Worm (Caenorhabditis elegans) whole organism, midembryonic: ENCODE measurements around the gene spe-29.

ENCODE experiments used
- T22C8.4 ChIP-seq: fragments of 200-800 bp; sonication (Bioruptor generic); IDR thresholded peaks from 2 replicates; pipeline ENCODE4 v1.3.6; 2022; ENCODE audit warnings: missing genetic modification characterization, missing compliant biosample characterization
- cog-1 ChIP-seq: sonication (generic microtip); optimal IDR thresholded peaks from 2 replicates; lab custom pipeline; 2016; ENCODE audit warnings: missing genetic modification characterization, missing compliant biosample characterization
- flt-1 ChIP-seq: fragments of 200-800 bp; sonication (Bioruptor generic); IDR thresholded peaks from 2 replicates; pipeline ENCODE4 v1.3.6; 2022; ENCODE audit warnings: missing genetic modification characterization, missing compliant biosample characterization
- klf-2 ChIP-seq: fragments of 200-800 bp; sonication (Bioruptor generic); conservative IDR thresholded peaks from 2 replicates; pipeline ENCODE4 v1.3.6; 2022; ENCODE audit warnings: missing genetic modification reagents, missing genetic modification characterization, missing compliant biosample characterization
- med-1 ChIP-seq: sonication (generic microtip); optimal IDR thresholded peaks from 2 replicates; lab custom pipeline; 2017; ENCODE audit warnings: missing genetic modification characterization, mild to moderate bottlenecking, missing compliant biosample characterization, antibody characterized with exemption, missing genetic modification reagents; ENCODE audit not compliant: insufficient read depth
- ref-1 ChIP-seq: fragments of 200-800 bp; sonication (Bioruptor generic); conservative IDR thresholded peaks from 2 replicates; pipeline ENCODE4 v1.3.6; 2022; ENCODE audit warnings: missing genetic modification reagents, missing genetic modification characterization, missing compliant biosample characterization
- tab-1 ChIP-seq: fragments of 200-800 bp; sonication (Bioruptor generic); IDR thresholded peaks from 2 replicates; pipeline ENCODE4 v1.3.6; 2022; ENCODE audit warnings: missing genetic modification characterization, missing compliant biosample characterization
- ztf-23 ChIP-seq: fragments of 200-800 bp; sonication (Bioruptor generic); IDR thresholded peaks from 2 replicates; pipeline ENCODE4 v1.3.6; 2022; ENCODE audit warnings: missing genetic modification reagents, missing genetic modification characterization, missing compliant biosample characterization
- ztf-29 ChIP-seq: fragments of 200-800 bp; sonication (Bioruptor generic); IDR thresholded peaks from 2 replicates; pipeline ENCODE4 v1.3.6; 2022; ENCODE audit warnings: missing genetic modification reagents, missing genetic modification characterization, missing compliant biosample characterization

Gene spe-29

DNA sequence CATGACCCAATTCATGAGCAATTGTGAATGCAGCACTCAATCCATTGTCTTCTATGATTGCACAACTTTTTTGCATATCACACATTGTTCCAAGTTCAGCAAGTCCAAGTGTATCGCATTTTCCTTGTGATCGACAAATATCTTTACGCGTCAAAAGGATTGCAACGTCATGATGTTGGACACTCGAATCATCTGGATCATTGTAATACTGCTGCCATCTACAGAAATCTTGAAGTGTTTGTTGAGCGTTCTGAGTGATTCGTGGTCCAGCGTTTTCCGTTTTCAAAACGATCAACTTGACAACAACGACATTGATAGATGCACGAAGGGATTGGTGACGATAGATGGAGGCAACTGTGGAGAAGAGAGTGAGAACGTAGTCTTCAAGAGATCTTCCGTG lies 9.5 kb downstream of the spe-29 start:
- TF ChIP-seq flt-1 (GFP tag; lab: Robert Waterston, UW) (no peak), T22C8.4 (GFP tag; lab: Robert Waterston, UW) (no peak), klf-2 (GFP tag; lab: Robert Waterston, UW) (no peak), tab-1 (GFP tag; lab: Robert Waterston, UW) (no peak), ztf-29 (GFP tag; lab: Robert Waterston, UW) (no peak)

- TF ChIP-seq tab-1 (GFP tag; lab: Robert Waterston, UW) (no peak), flt-1 (GFP tag; lab: Robert Waterston, UW) (no peak), cog-1 (tag; lab: Kevin White, UChicago) (no peak), ref-1 (GFP tag; lab: Robert Waterston, UW) (no peak), T22C8.4 (GFP tag; lab: Robert Waterston, UW) (no peak), ztf-23 (GFP tag; lab: Robert Waterston, UW) (no peak), med-1 (GFP tag; lab: Kevin White, UChicago) (no peak), klf-2 (GFP tag; lab: Robert Waterston, UW) (no peak), ztf-29 (GFP tag; lab: Robert Waterston, UW) (no peak)
Measured at ce11 chrIV:9944279-9944678, 10.6 kb downstream of the spe-29 start.

DNA sequence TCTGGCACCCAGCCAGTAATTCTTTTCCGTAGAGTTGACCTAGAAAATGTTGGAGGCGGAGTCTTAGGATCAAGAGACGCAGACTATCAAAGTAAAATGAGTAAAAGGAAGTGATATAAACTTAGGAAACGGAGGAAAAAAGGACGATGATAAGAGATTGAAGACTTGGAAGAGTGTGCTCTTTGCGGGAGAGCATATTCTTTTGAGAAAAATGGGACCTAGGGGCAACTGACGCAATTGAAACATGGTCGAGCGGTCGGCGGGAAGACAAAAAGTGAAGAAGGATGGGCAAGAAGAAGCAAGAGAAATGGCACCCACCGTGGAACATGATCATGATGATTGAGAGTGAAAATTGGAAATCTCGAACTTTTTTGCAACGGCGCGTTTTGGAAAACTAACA lies 14.4 kb downstream of the spe-29 start:
- TF ChIP-seq klf-2 (GFP tag; lab: Robert Waterston, UW) (no peak), T22C8.4 (GFP tag; lab: Robert Waterston, UW) (no peak), ref-1 (GFP tag; lab: Robert Waterston, UW) (no peak), flt-1 (GFP tag; lab: Robert Waterston, UW) (no peak), tab-1 (GFP tag; lab: Robert Waterston, UW) (no peak), ztf-23 (GFP tag; lab: Robert Waterston, UW) (no peak), med-1 (GFP tag; lab: Kevin White, UChicago) (no peak), ztf-29 (GFP tag; lab: Robert Waterston, UW) (no peak), cog-1 (tag; lab: Kevin White, UChicago) (no peak)

DNA sequence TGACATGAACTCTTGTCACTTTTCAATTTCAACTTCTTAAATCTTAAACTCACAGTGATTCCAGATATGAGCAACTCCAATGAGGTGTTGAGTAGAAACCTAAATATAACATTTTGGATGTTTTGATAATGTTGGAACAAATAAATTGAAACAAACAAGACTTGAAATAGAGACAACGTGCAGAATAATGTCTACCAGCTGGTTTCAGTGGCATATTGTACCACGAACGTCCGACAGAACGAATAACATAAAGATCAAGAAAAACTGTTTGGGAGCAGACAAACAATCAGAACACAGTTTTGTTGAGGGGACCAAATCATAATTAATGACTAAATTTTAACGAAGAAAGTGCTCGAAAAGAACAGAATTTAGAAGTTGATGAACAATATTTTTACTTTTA lies 19.7 kb downstream of the spe-29 start, which contains the start of gene gon-1:
TSS of gene gon-1 (minus strand) at position 101 of the 400 bp plus-strand sequence.
- no peak for TF ChIP-seq T22C8.4 (GFP tag; lab: Robert Waterston, UW)
- TF ChIP-seq klf-2 (GFP tag; lab: Robert Waterston, UW), result no peak
- no peak for TF ChIP-seq med-1 (GFP tag; lab: Kevin White, UChicago)
- no peak for TF ChIP-seq cog-1 (tag; lab: Kevin White, UChicago)
- TF ChIP-seq tab-1 (GFP tag; lab: Robert Waterston, UW), result no peak
- TF ChIP-seq ztf-23 (GFP tag; lab: Robert Waterston, UW), result no peak
- TF ChIP-seq ref-1 (GFP tag; lab: Robert Waterston, UW), result no peak
- TF ChIP-seq ztf-29 (GFP tag; lab: Robert Waterston, UW), result no peak
- no peak for TF ChIP-seq flt-1 (GFP tag; lab: Robert Waterston, UW)

DNA sequence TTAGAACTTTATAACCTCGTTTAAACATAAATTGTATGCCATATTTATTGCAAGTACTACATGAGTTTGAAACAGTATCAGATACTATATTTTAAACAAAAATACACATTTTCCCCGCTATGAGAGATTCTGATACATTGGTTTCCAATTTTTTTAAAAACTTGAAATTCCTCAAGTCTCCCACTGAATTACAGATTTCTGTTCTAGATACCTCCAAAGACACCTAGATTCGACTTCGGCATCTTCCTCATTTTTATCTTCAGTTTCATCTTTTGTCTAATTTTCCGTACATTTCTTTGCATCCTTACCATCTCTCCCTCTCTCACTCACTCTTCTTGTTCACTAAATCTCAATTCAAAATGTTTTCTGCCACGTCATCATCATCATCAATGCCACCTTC lies 30.3 kb downstream of the spe-29 start, which contains the start of gene T13H10.2:
TSS of gene T13H10.2 (plus strand) at position 301 of the 400 bp plus-strand sequence.
- no peak for TF ChIP-seq T22C8.4 (GFP tag; lab: Robert Waterston, UW)
- no peak for TF ChIP-seq ztf-23 (GFP tag; lab: Robert Waterston, UW)

DNA sequence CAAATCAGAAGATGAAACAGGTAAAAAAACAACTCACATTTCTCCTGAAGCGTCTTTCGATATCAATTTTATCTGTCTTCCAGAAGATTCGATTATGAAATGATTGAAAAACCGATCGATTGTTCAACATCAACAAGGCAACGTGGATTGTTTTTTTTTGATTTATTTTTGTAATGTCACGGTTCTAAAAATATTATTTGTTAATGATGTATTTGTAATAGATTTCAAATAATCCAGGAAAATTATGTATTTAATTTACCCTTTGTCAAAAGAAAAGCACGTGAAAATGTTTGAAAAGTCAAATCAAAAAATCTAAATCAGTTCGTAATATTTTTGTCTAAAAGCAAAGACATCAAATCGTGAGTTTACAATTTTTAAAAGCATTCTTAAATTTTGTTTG lies 35.4 kb downstream of the spe-29 start, which contains the start of the genes kin-5 and C47E12.11:
TSS of gene kin-5 (minus strand) at position 101 of the 400 bp plus-strand sequence.
TSS of gene C47E12.11 (plus strand) at position 320 of the 400 bp plus-strand sequence.
- TF ChIP-seq klf-2 (GFP tag; lab: Robert Waterston, UW) (no peak), med-1 (GFP tag; lab: Kevin White, UChicago) (no peak), T22C8.4 (GFP tag; lab: Robert Waterston, UW) (no peak), flt-1 (GFP tag; lab: Robert Waterston, UW) (no peak), ref-1 (GFP tag; lab: Robert Waterston, UW) (no peak), ztf-23 (GFP tag; lab: Robert Waterston, UW) (no peak), cog-1 (tag; lab: Kevin White, UChicago) (no peak)

DNA sequence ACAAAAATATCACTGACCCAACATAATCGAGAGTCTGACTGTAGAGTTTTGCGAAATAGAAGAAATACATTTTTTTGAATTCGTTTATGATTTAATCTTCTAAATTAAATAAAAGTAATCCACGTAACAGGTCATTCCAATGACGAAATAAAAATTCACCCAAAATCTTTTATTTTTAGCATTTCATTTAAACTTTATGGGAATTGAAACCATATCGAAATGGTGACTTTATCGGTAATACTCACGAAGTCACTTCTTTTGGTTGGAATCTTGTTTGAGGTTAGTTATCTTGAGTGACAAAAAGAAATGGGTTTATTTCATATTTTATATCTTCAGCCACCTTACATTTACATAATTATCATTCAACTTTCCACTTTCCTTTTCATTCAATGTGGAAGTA lies 38.9 kb downstream of the spe-29 start, which contains the start of the genes C47E12.12 and C47E12.10:
TSS of gene C47E12.12 (minus strand) at position 101 of the 400 bp plus-strand sequence.
TSS of gene C47E12.10 (plus strand) at position 172 of the 400 bp plus-strand sequence.
- TF ChIP-seq ztf-29 (GFP tag; lab: Robert Waterston, UW), result no peak
- TF ChIP-seq cog-1 (tag; lab: Kevin White, UChicago), result no peak
- TF ChIP-seq ref-1 (GFP tag; lab: Robert Waterston, UW), result no peak
- no peak for TF ChIP-seq tab-1 (GFP tag; lab: Robert Waterston, UW)

ce11 chrIV:9974392-9974791 lies 40.7 kb downstream of the spe-29 start, which contains the start of gene C47E12.9:
C47E12.9 (plus strand) TSS chrIV:9974692.
- no peak for TF ChIP-seq klf-2 (GFP tag; lab: Robert Waterston, UW)

DNA sequence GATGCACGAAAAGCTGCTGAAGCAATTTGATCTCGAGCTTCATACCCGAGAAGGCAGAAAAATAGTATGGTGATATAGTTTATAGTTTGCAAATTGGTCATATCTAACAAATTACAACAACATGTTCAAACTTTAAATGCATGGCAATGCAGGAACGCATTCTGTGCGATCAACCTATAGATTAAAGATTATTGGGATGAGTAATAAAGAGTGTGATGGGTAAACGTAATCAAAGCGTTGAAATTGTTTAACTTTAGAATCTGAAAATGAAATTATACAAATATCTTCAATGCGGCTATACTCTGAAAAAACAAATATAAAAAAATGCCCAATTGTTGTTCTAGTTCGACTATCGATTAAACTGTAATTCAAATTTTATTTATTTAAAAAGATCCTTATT lies 42.6 kb downstream of the spe-29 start, which contains the start of gene C47E12.14:
TSS of gene C47E12.14 (minus strand) at position 101 of the 400 bp plus-strand sequence.
- TF ChIP-seq flt-1 (GFP tag; lab: Robert Waterston, UW) (no peak), ztf-23 (GFP tag; lab: Robert Waterston, UW) (no peak)

DNA sequence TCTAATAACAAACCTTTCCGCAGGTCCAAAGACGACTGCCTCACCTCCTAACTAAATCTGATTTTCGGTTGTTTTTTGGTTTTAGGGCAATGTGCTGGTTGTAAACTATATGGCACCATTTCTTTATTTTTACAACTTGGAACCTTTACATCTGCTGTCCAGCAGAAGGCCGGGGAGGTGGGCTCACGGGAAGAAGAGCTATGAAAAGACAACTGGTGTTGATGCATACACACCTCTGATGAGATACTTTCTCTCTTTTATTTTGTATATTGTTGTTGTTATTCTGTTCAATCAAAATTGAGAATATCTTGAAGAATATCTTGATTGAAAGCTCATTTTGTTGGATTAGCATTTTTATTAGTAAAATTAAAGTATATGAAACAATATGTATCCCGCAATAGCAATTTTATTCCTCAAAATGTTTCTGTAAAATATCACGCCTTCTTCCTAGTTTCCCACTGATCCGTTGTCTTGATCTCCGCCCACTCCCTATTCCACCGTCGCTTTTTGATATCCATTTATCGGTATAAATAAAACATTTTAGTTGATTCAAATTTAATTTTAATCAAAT lies 44.0 kb downstream of the spe-29 start, which contains the start of gene dhp-2:
TSS of gene dhp-2 (plus strand) at position 521 of the 571 bp plus-strand sequence.
- TF ChIP-seq klf-2 (GFP tag; lab: Robert Waterston, UW) (no peak), med-1 (GFP tag; lab: Kevin White, UChicago) (no peak), T22C8.4 (GFP tag; lab: Robert Waterston, UW) (no peak), ztf-29 (GFP tag; lab: Robert Waterston, UW) (no peak), tab-1 (GFP tag; lab: Robert Waterston, UW) (no peak), flt-1 (GFP tag; lab: Robert Waterston, UW) (no peak), cog-1 (tag; lab: Kevin White, UChicago) (no peak), ztf-23 (GFP tag; lab: Robert Waterston, UW) (no peak), ref-1 (GFP tag; lab: Robert Waterston, UW) (no peak)
